Worm (Caenorhabditis elegans): Measurements from ENCODE around the gene W03H9.2.

DNA sequence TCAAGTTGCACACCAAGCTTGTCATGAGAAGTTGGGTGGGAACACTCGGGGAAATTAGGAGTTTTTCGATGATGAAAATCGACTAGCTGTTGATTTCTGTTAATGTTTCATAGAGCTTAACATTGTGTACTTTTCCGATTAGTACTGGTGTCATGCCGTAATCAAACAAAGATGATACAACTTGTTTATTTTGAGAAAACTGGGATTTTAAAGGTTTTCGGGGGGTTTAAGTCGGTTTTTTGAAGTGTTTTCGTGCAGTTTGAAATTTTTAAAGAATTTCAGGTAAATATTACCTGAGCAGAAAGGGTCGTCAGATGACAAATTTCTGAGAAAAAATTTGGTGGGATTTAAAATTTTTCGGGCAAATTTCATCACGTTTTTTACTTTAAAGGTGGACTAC is 27.9 kb upstream of the W03H9.2 start, which contains the start of gene eat-2:
- no peak for TF ChIP-seq nhr-237 (tag; optimal IDR thresholded peaks at IDR 0.05)
- TF ChIP-seq nhr-28 (tag; optimal IDR thresholded peaks at IDR 0.05): no peak
- no peak for TF ChIP-seq pha-4 (tag; optimal IDR thresholded peaks at IDR 0.05)
- no peak for TF ChIP-seq unc-62 (GFP tag; optimal IDR thresholded peaks at IDR 0.05)
- TF ChIP-seq lin-13 (tag; optimal IDR thresholded peaks at IDR 0.05): no peak
- no peak for TF ChIP-seq ztf-11 (tag; optimal IDR thresholded peaks at IDR 0.05)
- TF ChIP-seq drap-1 (GFP tag; optimal IDR thresholded peaks at IDR 0.05): no peak
